Fruit fly (Drosophila melanogaster) whole organism, wandering third instar larva: ENCODE measurements around the gene hiw.

Experiments
- CG32264 ChIP-seq: fragments of 200-800 bp; sonication (Bioruptor generic); optimal IDR thresholded peaks from 2 replicates; lab custom pipeline; 2016; ENCODE audit warnings: missing biosample characterization, missing genetic modification characterization
- CG9705 ChIP-seq: fragments of 200-800 bp; sonication (Bioruptor generic); optimal IDR thresholded peaks from 2 replicates; lab custom pipeline; 2018; ENCODE audit warnings: missing biosample characterization, mild to moderate bottlenecking, missing genetic modification characterization
- Dfd ChIP-seq: fragments of >200 bp; optimal IDR thresholded peaks from 2 replicates; lab custom pipeline; 2017; ENCODE audit warnings: missing biosample characterization, missing genetic modification characterization
- Dif ChIP-seq: fragments of 200-275, 200-300 bp; sonication (Bioruptor generic); optimal IDR thresholded peaks from 2 replicates; lab custom pipeline; 2018; ENCODE audit warnings: missing biosample characterization, missing genetic modification characterization; ENCODE audit not compliant: partially characterized antibody
- Myc ChIP-seq: fragments of >200 bp; optimal IDR thresholded peaks from 2 replicates; lab custom pipeline; 2017
- OdsH ChIP-seq: fragments of 200-800 bp; sonication (Bioruptor generic); optimal IDR thresholded peaks from 2 replicates; lab custom pipeline; 2016; ENCODE audit warnings: missing biosample characterization, mild to moderate bottlenecking, missing genetic modification characterization
- dmrt93B ChIP-seq: fragments of 200-800 bp; sonication (Bioruptor generic); optimal IDR thresholded peaks from 2 replicates; lab custom pipeline; 2018; ENCODE audit warnings: missing biosample characterization, mild to moderate bottlenecking, missing genetic modification characterization
- fru ChIP-seq: fragments of 200-800 bp; sonication (Bioruptor generic); optimal IDR thresholded peaks from 3 replicates; lab custom pipeline; 2016; ENCODE audit warnings: missing biosample characterization, mild to moderate bottlenecking, missing genetic modification characterization
- h ChIP-seq: fragments of 200-800 bp; sonication (Bioruptor generic); optimal IDR thresholded peaks from 3 replicates; lab custom pipeline; 2016; ENCODE audit warnings: missing biosample characterization, mild to moderate bottlenecking, missing genetic modification characterization
- psq ChIP-seq: fragments of 200-800 bp; sonication (Bioruptor generic); optimal IDR thresholded peaks from 3 replicates; lab custom pipeline; 2017; ENCODE audit warnings: missing biosample characterization, mild to moderate bottlenecking, missing genetic modification characterization, moderate library complexity
- rgr ChIP-seq: fragments of 200-800 bp; sonication (Bioruptor generic); optimal IDR thresholded peaks from 3 replicates; lab custom pipeline; 2016; ENCODE audit warnings: missing biosample characterization, mild to moderate bottlenecking, missing genetic modification characterization

DNA sequence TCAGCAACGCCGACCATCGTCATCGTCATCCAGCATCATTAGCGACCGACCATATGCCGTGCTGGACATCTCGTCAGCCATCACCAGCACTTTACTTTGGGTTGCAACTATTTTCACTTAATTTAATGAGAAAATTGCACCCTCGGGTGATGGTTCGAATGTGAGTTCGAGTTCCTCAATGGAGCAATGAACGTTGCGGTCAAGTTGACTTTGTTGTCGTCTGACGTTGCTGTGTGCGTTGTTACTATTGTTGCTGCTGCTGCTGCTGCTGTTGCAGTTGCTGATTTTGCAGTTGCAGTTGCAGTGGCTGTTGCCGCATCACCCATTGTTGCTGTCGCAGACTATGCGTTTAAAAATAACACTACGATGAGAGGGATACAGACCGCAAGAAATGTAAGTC is 33.4 kb downstream of the hiw start:
- TF ChIP-seq Dif (GFP tag; lab: Kevin White, UChicago) (no peak), psq (no peak), OdsH (no peak), h (no peak), Myc (lab: Kevin White, UChicago) (no peak), fru (GFP tag; lab: Kevin White, UChicago) (no peak), Dfd (GFP tag; lab: Kevin White, UChicago) (no peak), rgr (GFP tag; lab: Kevin White, UChicago) (no peak), dmrt93B (GFP tag; lab: Kevin White, UChicago) (no peak), CG32264 (GFP tag; lab: Kevin White, UChicago) (no peak), CG9705 (GFP tag; lab: Kevin White, UChicago) (no peak)
